Worm (Caenorhabditis elegans) whole organism, L2 larva: ENCODE measurements around the gene ctns-1.

ENCODE experiments used
- ama-1 ChIP-seq: fragments of 150-350 bp; optimal IDR thresholded peaks from 2 replicates; lab custom pipeline; 2018; ENCODE audit warnings: inconsistent platforms
- dmd-4 ChIP-seq: sonication (generic microtip); optimal IDR thresholded peaks from 2 replicates; lab custom pipeline; 2017; ENCODE audit warnings: missing biosample characterization, missing genetic modification characterization
- elt-3 ChIP-seq: sonication (generic microtip); optimal IDR thresholded peaks from 2 replicates; lab custom pipeline; 2017; ENCODE audit warnings: missing biosample characterization, missing genetic modification characterization
- lin-11 ChIP-seq: fragments of 150-350 bp; sonication (generic microtip); optimal IDR thresholded peaks from 2 replicates; lab custom pipeline; 2014; ENCODE audit warnings: missing biosample characterization, missing genetic modification characterization, inconsistent platforms, mixed read lengths
- lin-39 ChIP-seq: fragments of 150-350 bp; optimal IDR thresholded peaks from 2 replicates; lab custom pipeline; 2014; ENCODE audit warnings: missing biosample characterization, missing genetic modification reagents, missing genetic modification characterization
- nhr-237 ChIP-seq: fragments of 150-350 bp; optimal IDR thresholded peaks from 2 replicates; lab custom pipeline; 2014; ENCODE audit warnings: missing biosample characterization, missing genetic modification characterization
- skn-1 ChIP-seq: sonication (generic microtip); optimal IDR thresholded peaks from 2 replicates; lab custom pipeline; 2017; ENCODE audit warnings: missing biosample characterization, missing genetic modification characterization
- sma-9 ChIP-seq, 2 experiments: fragments of 150-350 bp in 1 of 2; sonication (generic microtip) in 1 of 2; optimal IDR thresholded peaks; 2 replicates each; lab custom pipeline; 2014 to 2016; ENCODE audit warnings: missing genetic modification characterization in 2 of 2, mild to moderate bottlenecking in 1 of 2, missing biosample characterization in 1 of 2, missing compliant biosample characterization in 1 of 2, missing genetic modification reagents in 1 of 2, moderate library complexity in 1 of 2
- snpc-4 ChIP-seq: fragments of 150-350 bp; optimal IDR thresholded peaks from 2 replicates; lab custom pipeline; 2014; ENCODE audit warnings: missing biosample characterization, missing genetic modification characterization
- unc-62 ChIP-seq: fragments of 150-350 bp; optimal IDR thresholded peaks from 2 replicates; lab custom pipeline; 2014; ENCODE audit warnings: missing biosample characterization, missing genetic modification reagents, missing genetic modification characterization
- ztf-1 ChIP-seq: fragments of 200-800 bp; sonication (Bioruptor generic); conservative IDR thresholded peaks from 2 replicates; pipeline ENCODE4 v1.3.6; 2022; ENCODE audit warnings: missing genetic modification characterization, missing compliant biosample characterization
- ztf-4 ChIP-seq: fragments of 150-350 bp; optimal IDR thresholded peaks from 2 replicates; lab custom pipeline; 2014; ENCODE audit warnings: missing biosample characterization, missing genetic modification characterization

DNA sequence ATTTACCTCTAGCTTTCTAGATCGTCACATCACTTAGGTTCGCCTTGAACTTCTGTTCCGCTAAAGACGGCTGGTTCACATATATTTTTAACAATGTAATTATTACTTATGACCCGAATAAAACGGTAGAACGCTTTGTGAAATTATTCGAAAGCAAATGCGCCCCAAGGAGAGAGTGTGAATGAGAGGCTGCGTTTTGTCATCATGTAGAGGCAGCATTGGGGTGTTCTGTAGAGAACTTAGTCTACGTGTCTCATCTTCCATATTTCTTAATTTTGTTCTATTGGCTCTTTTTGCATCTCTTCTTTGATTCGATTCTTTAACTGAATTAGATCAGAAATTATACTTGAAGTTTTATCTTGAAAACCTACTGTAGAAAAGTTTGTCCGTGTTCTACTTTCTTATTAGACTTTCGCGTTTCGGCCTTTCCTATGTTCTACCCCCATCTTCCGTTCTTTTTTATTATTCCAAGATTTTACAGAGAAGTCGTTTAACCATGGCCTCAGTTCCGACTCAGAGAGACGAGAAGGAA is 1.4 kb upstream of the ctns-1 start, which contains the start of gene cdc-48.2:
- no peak for TF ChIP-seq unc-62 (GFP tag; lab: Kevin White, UChicago)
- TF ChIP-seq ztf-1 (GFP tag; lab: Robert Waterston, UW): no peak
- no peak for TF ChIP-seq elt-3 (tag; lab: Kevin White, UChicago)
- no peak for TF ChIP-seq lin-39 (tag; lab: Kevin White, UChicago)
- TF ChIP-seq nhr-237 (tag; lab: Kevin White, UChicago): no peak
- no peak for TF ChIP-seq ztf-4
- no peak for TF ChIP-seq snpc-4 (tag; lab: Kevin White, UChicago)
- TF ChIP-seq dmd-4: no peak
- no peak for TF ChIP-seq lin-11
- no peak for TF ChIP-seq sma-9 (GFP tag; optimal IDR thresholded peaks at IDR 0.05; lab: Kevin White, UChicago)
- TF ChIP-seq sma-9 (tag; optimal IDR thresholded peaks at IDR 0.05; lab: Kevin White, UChicago): no peak
- TF ChIP-seq skn-1: peak; percentile 86
- no peak for TF ChIP-seq ama-1
